Fruit fly (Drosophila melanogaster) whole organism, wandering third instar larva: ENCODE results near the gene PGRP-LC.

ENCODE experiments used
- Abd-B ChIP-seq: fragments of >200 bp; optimal IDR thresholded peaks from 2 replicates; lab custom pipeline; 2017; ENCODE audit warnings: missing biosample characterization, missing genetic modification characterization
- CG32264 ChIP-seq: fragments of 200-800 bp; sonication (Bioruptor generic); optimal IDR thresholded peaks from 2 replicates; lab custom pipeline; 2016; ENCODE audit warnings: missing biosample characterization, missing genetic modification characterization
- CG9705 ChIP-seq: fragments of 200-800 bp; sonication (Bioruptor generic); optimal IDR thresholded peaks from 2 replicates; lab custom pipeline; 2018; ENCODE audit warnings: missing biosample characterization, mild to moderate bottlenecking, missing genetic modification characterization
- CrebA ChIP-seq: fragments of 200-800 bp; sonication (Bioruptor generic); optimal IDR thresholded peaks from 2 replicates; lab custom pipeline; 2016; ENCODE audit warnings: missing biosample characterization, mild to moderate bottlenecking, missing genetic modification characterization, borderline replicate concordance
- Dfd ChIP-seq: fragments of >200 bp; optimal IDR thresholded peaks from 2 replicates; lab custom pipeline; 2017; ENCODE audit warnings: missing biosample characterization, missing genetic modification characterization
- Dif ChIP-seq: fragments of 200-275, 200-300 bp; sonication (Bioruptor generic); optimal IDR thresholded peaks from 2 replicates; lab custom pipeline; 2018; ENCODE audit warnings: missing biosample characterization, missing genetic modification characterization; ENCODE audit not compliant: partially characterized antibody
- GATAd ChIP-seq: sonication (Bioruptor generic); optimal IDR thresholded peaks from 2 replicates; lab custom pipeline; 2016; ENCODE audit warnings: missing biosample characterization, missing genetic modification characterization
- HLH106 ChIP-seq: fragments of 200-800 bp; optimal IDR thresholded peaks from 3 replicates; lab custom pipeline; 2019; ENCODE audit warnings: missing biosample characterization, mild to moderate bottlenecking, missing genetic modification characterization, moderate library complexity
- Hnf4 ChIP-seq: fragments of 200-800 bp; sonication (Bioruptor generic); optimal IDR thresholded peaks from 2 replicates; lab custom pipeline; 2016; ENCODE audit warnings: missing biosample characterization, mild to moderate bottlenecking, missing genetic modification characterization
- Hr78 ChIP-seq: fragments of >200 bp; optimal IDR thresholded peaks from 2 replicates; lab custom pipeline; 2017; ENCODE audit warnings: missing biosample characterization, missing genetic modification characterization
- Hr83 ChIP-seq: fragments of 200-300 bp; sonication (Bioruptor generic); optimal IDR thresholded peaks from 2 replicates; lab custom pipeline; 2016; ENCODE audit warnings: missing biosample characterization, mild to moderate bottlenecking, missing genetic modification characterization, moderate library complexity; ENCODE audit not compliant: poor library complexity, severe bottlenecking
- Jra ChIP-seq: sonication (Bioruptor generic); optimal IDR thresholded peaks from 2 replicates; lab custom pipeline; 2016; ENCODE audit warnings: missing biosample characterization, missing genetic modification characterization
- Mio ChIP-seq: sonication (Bioruptor generic); optimal IDR thresholded peaks from 2 replicates; lab custom pipeline; 2016; ENCODE audit warnings: missing biosample characterization, missing genetic modification characterization
- Myc ChIP-seq: fragments of >200 bp; optimal IDR thresholded peaks from 2 replicates; lab custom pipeline; 2017
- N ChIP-seq: fragments of >200 bp; optimal IDR thresholded peaks from 2 replicates; lab custom pipeline; 2018; ENCODE audit warnings: missing biosample characterization, missing external identifiers, missing genetic modification characterization
- OdsH ChIP-seq: fragments of 200-800 bp; sonication (Bioruptor generic); optimal IDR thresholded peaks from 2 replicates; lab custom pipeline; 2016; ENCODE audit warnings: missing biosample characterization, mild to moderate bottlenecking, missing genetic modification characterization
- Rel ChIP-seq, 2 experiments: fragments of 200-800 bp; sonication (Bioruptor generic) in 1 of 2; optimal IDR thresholded peaks; 2 replicates in 1 of 2; 3 replicates in 1 of 2; lab custom pipeline; 2016 to 2019; ENCODE audit warnings: mild to moderate bottlenecking in 2 of 2, missing biosample characterization in 2 of 2, missing genetic modification characterization in 2 of 2, moderate library complexity in 1 of 2
- Sp1 ChIP-seq: fragments of 200-800 bp; sonication (Bioruptor generic); optimal IDR thresholded peaks from 3 replicates; lab custom pipeline; 2019; ENCODE audit warnings: missing biosample characterization, mild to moderate bottlenecking, missing genetic modification characterization, moderate library complexity
- Vsx2 ChIP-seq: fragments of 200-300, 225-300 bp; sonication (Bioruptor generic); optimal IDR thresholded peaks from 2 replicates; lab custom pipeline; 2018; ENCODE audit warnings: missing biosample characterization, missing genetic modification characterization; ENCODE audit not compliant: partially characterized antibody
- br ChIP-seq: fragments of 200-800 bp; sonication (Bioruptor generic); optimal IDR thresholded peaks from 2 replicates; lab custom pipeline; 2016; ENCODE audit warnings: missing biosample characterization, missing genetic modification characterization
- brk ChIP-seq: fragments of 200-800 bp; sonication (Bioruptor generic); optimal IDR thresholded peaks from 2 replicates; lab custom pipeline; 2016; ENCODE audit warnings: missing biosample characterization, mild to moderate bottlenecking, missing genetic modification characterization
- dl ChIP-seq, 2 experiments: fragments of 175-275, 200-275 bp in 1 of 2; fragments of 200-275 bp in 1 of 2; sonication (Bioruptor generic); optimal IDR thresholded peaks; lab custom pipeline; 2018; ENCODE audit warnings: mild to moderate bottlenecking in 2 of 2, missing biosample characterization in 2 of 2, missing genetic modification characterization in 2 of 2, moderate library complexity in 2 of 2; ENCODE audit not compliant: partially characterized antibody in 2 of 2, insufficient read depth in 1 of 2
- dmrt93B ChIP-seq: fragments of 200-800 bp; sonication (Bioruptor generic); optimal IDR thresholded peaks from 2 replicates; lab custom pipeline; 2018; ENCODE audit warnings: missing biosample characterization, mild to moderate bottlenecking, missing genetic modification characterization
- dsf ChIP-seq: sonication (Bioruptor generic); optimal IDR thresholded peaks from 2 replicates; lab custom pipeline; 2016; ENCODE audit warnings: missing biosample characterization, missing genetic modification characterization, borderline replicate concordance
- ey ChIP-seq: fragments of 200-800 bp; sonication (Bioruptor generic); optimal IDR thresholded peaks from 2 replicates; lab custom pipeline; 2016; ENCODE audit warnings: missing biosample characterization, missing genetic modification characterization
- foxo ChIP-seq, 2 experiments: fragments of 200-800 bp; sonication (Bioruptor generic); optimal IDR thresholded peaks; 2 replicates in 1 of 2; 3 replicates in 1 of 2; lab custom pipeline; 2016 to 2017; ENCODE audit warnings: missing biosample characterization in 2 of 2, missing genetic modification characterization in 2 of 2
- fru ChIP-seq: fragments of 200-800 bp; sonication (Bioruptor generic); optimal IDR thresholded peaks from 3 replicates; lab custom pipeline; 2016; ENCODE audit warnings: missing biosample characterization, mild to moderate bottlenecking, missing genetic modification characterization
- h ChIP-seq: fragments of 200-800 bp; sonication (Bioruptor generic); optimal IDR thresholded peaks from 3 replicates; lab custom pipeline; 2016; ENCODE audit warnings: missing biosample characterization, mild to moderate bottlenecking, missing genetic modification characterization
- jim ChIP-seq: fragments of 175-275, 200-325 bp; sonication (Bioruptor generic); optimal IDR thresholded peaks from 2 replicates; lab custom pipeline; 2016; ENCODE audit warnings: missing biosample characterization, mild to moderate bottlenecking, missing genetic modification characterization
- lola ChIP-seq: fragments of >200 bp; optimal IDR thresholded peaks from 2 replicates; lab custom pipeline; 2017; ENCODE audit warnings: missing biosample characterization, missing genetic modification characterization
- pan ChIP-seq: fragments of >200 bp; optimal IDR thresholded peaks from 2 replicates; lab custom pipeline; 2017
- psq ChIP-seq: fragments of 200-800 bp; sonication (Bioruptor generic); optimal IDR thresholded peaks from 3 replicates; lab custom pipeline; 2017; ENCODE audit warnings: missing biosample characterization, mild to moderate bottlenecking, missing genetic modification characterization, moderate library complexity
- rgr ChIP-seq: fragments of 200-800 bp; sonication (Bioruptor generic); optimal IDR thresholded peaks from 3 replicates; lab custom pipeline; 2016; ENCODE audit warnings: missing biosample characterization, mild to moderate bottlenecking, missing genetic modification characterization
- sage ChIP-seq: fragments of 200-800 bp; sonication (Bioruptor generic); optimal IDR thresholded peaks from 2 replicates; lab custom pipeline; 2016; ENCODE audit warnings: missing biosample characterization, mild to moderate bottlenecking, missing genetic modification characterization
- sv ChIP-seq: fragments of 200-800 bp; sonication (Bioruptor generic); optimal IDR thresholded peaks from 3 replicates; lab custom pipeline; 2016; ENCODE audit warnings: missing biosample characterization, missing genetic modification characterization
- tai ChIP-seq: sonication (Bioruptor generic); optimal IDR thresholded peaks from 2 replicates; lab custom pipeline; 2016; ENCODE audit warnings: missing biosample characterization, missing genetic modification characterization
- usp ChIP-seq: fragments of >200 bp; optimal IDR thresholded peaks from 2 replicates; lab custom pipeline; 2017; ENCODE audit warnings: missing biosample characterization, missing genetic modification characterization
- woc ChIP-seq: sonication (Bioruptor generic); optimal IDR thresholded peaks from 2 replicates; lab custom pipeline; 2016; ENCODE audit warnings: missing biosample characterization, mild to moderate bottlenecking, missing genetic modification characterization

The PGRP-LC gene

dm6 chr3L:9383345-9384075 lies 44.9 kb downstream of the PGRP-LC start, which contains the start of gene Hsp27:
TSS of gene Hsp27 (plus strand) at chr3L:9384063.
- TF ChIP-seq dmrt93B (GFP tag; lab: Kevin White, UChicago) (peak; percentile 100), N (GFP tag; lab: Kevin White, UChicago) (no peak), rgr (GFP tag; lab: Kevin White, UChicago) (peak; percentile 100), brk (peak; percentile 98), CG32264 (GFP tag; lab: Kevin White, UChicago) (peak; percentile 99), ey (GFP tag; lab: Kevin White, UChicago) (peak; percentile 99), jim (GFP tag; lab: Kevin White, UChicago) (peak; percentile 78), dl (GFP tag; optimal IDR thresholded peaks at IDR 0.05; lab: Kevin White, UChicago; ENCODE audit: insufficient read depth in 1 of 2, partially characterized antibody in 2 of 2) (no peak), Sp1 (GFP tag; lab: Kevin White, UChicago) (peak; percentile 100), foxo (GFP tag; optimal IDR thresholded peaks at IDR 0.05; lab: Kevin White, UChicago) (peak; percentile 97 to 100), CG9705 (GFP tag; lab: Kevin White, UChicago) (peak; percentile 98), tai (GFP tag; lab: Kevin White, UChicago) (peak; percentile 96), CrebA (GFP tag; lab: Kevin White, UChicago) (no peak), Dfd (GFP tag; lab: Kevin White, UChicago) (no peak), Abd-B (GFP tag; lab: Kevin White, UChicago) (no peak), psq (peak; percentile 100), dsf (peak; percentile 96), Jra (GFP tag; lab: Kevin White, UChicago) (peak; percentile 98), fru (peak; percentile 100), Hr83 (peak; percentile 99), lola (GFP tag; lab: Kevin White, UChicago) (no peak), Mio (GFP tag; lab: Kevin White, UChicago) (peak; percentile 93), Hnf4 (GFP tag; lab: Kevin White, UChicago) (peak; percentile 99), br (peak; percentile 100), Rel (GFP tag; optimal IDR thresholded peaks at IDR 0.05; lab: Kevin White, UChicago) (peak; percentile 99), Rel (tag; optimal IDR thresholded peaks at IDR 0.05; lab: Kevin White, UChicago) (peak; percentile 94), HLH106 (peak; percentile 100), woc (GFP tag; lab: Kevin White, UChicago) (peak; percentile 100), OdsH (GFP tag; lab: Kevin White, UChicago) (peak; percentile 100), h (peak; percentile 100), Dif (GFP tag; lab: Kevin White, UChicago) (no peak), GATAd (peak; percentile 96), usp (GFP tag; lab: Kevin White, UChicago) (no peak), Vsx2 (no peak), Hr78 (GFP tag; lab: Kevin White, UChicago) (no peak), sage (peak; percentile 99), pan (lab: Kevin White, UChicago) (no peak), sv (GFP tag; lab: Kevin White, UChicago) (peak; percentile 96), Myc (lab: Kevin White, UChicago) (no peak)

dm6 chr3L:9384445-9385079 lies 46.0 kb downstream of the PGRP-LC start:
- TF ChIP-seq GATAd, result no peak
- peak; percentile 54 for TF ChIP-seq psq
